Fruit fly (Drosophila melanogaster): ENCODE results near the gene CG11779.

The CG11779 gene

DNA sequence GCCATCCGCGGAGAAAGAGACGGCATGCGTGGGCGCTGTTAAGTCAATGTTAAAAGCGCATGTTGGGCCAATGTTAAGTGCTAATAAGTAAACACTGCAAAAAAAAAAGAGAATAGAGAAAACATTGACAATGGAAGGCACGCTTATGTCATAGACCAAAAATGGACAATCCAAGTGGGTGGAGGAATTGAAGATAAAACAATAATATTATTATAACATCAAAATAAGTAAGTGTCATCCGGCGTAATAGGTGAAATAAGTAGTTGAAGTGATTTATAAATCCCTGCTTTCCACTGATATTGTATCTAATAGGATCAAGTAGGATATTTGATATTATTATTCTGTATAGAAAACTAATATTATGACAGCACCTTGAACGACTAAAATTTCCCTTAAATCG lies 52.6 kb downstream of the CG11779 start (continued):
- TF ChIP-seq CG31388 (GFP tag; optimal IDR thresholded peaks at IDR 0.05) (no peak), Meics (GFP tag; optimal IDR thresholded peaks at IDR 0.05) (no peak), otp (GFP tag; IDR thresholded peaks at IDR 0.05) (peak; percentile 16; the same call in 1 of the 3 replicates), sna (GFP tag; IDR thresholded peaks at IDR 0.05; ENCODE audit: partially characterized antibody) (no peak), Max (GFP tag; optimal IDR thresholded peaks at IDR 0.05) (no peak), exex (tag; optimal IDR thresholded peaks at IDR 0.05) (no peak), Mrtf (GFP tag; IDR thresholded peaks at IDR 0.05) (no peak), trh (GFP tag; optimal IDR thresholded peaks at IDR 0.05) (no peak), sqz (GFP tag; optimal IDR thresholded peaks at IDR 0.05) (no peak), sim (GFP tag; IDR thresholded peaks at IDR 0.05) (no peak)

DNA sequence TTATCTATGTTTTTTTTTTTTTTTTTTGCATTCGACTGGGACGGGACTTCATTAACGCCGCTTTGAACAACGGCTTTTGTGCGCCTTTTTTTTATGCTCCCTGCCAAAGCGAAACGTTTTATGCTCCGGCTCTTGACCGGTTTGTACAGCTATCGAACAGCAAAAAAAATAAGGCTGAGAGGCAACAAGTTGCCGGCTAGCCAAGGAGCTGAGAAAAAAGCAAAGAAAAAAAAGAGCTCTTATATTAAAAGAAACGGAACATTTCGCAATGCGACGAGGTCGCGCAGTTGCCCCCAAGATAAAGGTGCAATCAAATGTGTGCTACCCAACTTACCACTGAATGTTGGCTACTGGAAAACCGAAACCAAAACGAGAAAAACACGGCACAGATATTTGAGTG lies 53.2 kb downstream of the CG11779 start:
- TF ChIP-seq Hmr (GFP tag; optimal IDR thresholded peaks at IDR 0.05) (no peak), her (GFP tag; optimal IDR thresholded peaks at IDR 0.05) (no peak), sqz (GFP tag; optimal IDR thresholded peaks at IDR 0.05) (peak; percentile 38), Antp (GFP tag; optimal IDR thresholded peaks at IDR 0.05) (no peak), Dp (GFP tag; optimal IDR thresholded peaks at IDR 0.05) (no peak), CG12104 (GFP tag; optimal IDR thresholded peaks at IDR 0.05) (no peak), CG7987 (GFP tag; optimal IDR thresholded peaks at IDR 0.05) (no peak), nom (GFP tag; optimal IDR thresholded peaks at IDR 0.05) (peak; percentile 52), HLH54F (GFP tag; optimal IDR thresholded peaks at IDR 0.05) (no peak), CG8944 (GFP tag; optimal IDR thresholded peaks at IDR 0.05) (no peak), CG6854 (GFP tag; optimal IDR thresholded peaks at IDR 0.05) (no peak), Camta (GFP tag; optimal IDR thresholded peaks at IDR 0.05) (no peak), Drgx (GFP tag; IDR thresholded peaks at IDR 0.05) (peak; percentile 11; the same call in 1 of the 2 replicates), CG11560 (tag; IDR thresholded peaks at IDR 0.05) (no peak), CG15696 (tag; optimal IDR thresholded peaks at IDR 0.05) (no peak), Tbp (GFP tag; optimal IDR thresholded peaks at IDR 0.05) (no peak), btn (GFP tag; optimal IDR thresholded peaks at IDR 0.05) (no peak), CG1529 (GFP tag; optimal IDR thresholded peaks at IDR 0.05) (no peak), Oli (tag; optimal IDR thresholded peaks at IDR 0.05) (no peak), lbe (GFP tag; optimal IDR thresholded peaks at IDR 0.05) (no peak), kay (GFP tag; optimal IDR thresholded peaks at IDR 0.05) (no peak), CG1647 (GFP tag; optimal IDR thresholded peaks at IDR 0.05) (no peak)

DNA sequence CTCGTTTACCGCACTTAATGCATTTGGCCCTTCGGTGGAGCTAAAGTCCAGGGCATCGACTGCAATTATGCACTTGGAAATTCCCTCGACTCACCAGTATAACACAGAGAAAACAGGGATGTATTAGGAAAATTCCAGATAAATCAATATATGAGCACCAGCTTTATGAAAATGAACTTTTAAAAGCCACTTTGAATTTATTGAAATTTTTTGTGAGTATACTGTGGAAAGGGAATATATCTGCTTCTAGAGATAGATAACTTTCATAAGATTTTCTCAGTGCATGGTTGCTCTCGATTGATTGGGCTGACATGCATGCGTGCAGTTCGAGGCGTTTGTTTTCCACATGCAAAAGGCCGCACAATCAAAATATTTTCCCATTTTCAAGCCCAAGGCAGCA lies 53.9 kb downstream of the CG11779 start:
- TF ChIP-seq CG9876 (GFP tag; optimal IDR thresholded peaks at IDR 0.05): no peak
- no peak for TF ChIP-seq CG9797 (GFP tag; optimal IDR thresholded peaks at IDR 0.05)
- peak; percentile 58 for TF ChIP-seq CG31441 (GFP tag; IDR thresholded peaks at IDR 0.05)
- no peak for TF ChIP-seq Myb (GFP tag; optimal IDR thresholded peaks at IDR 0.05)
- TF ChIP-seq CG11504 (tag; optimal IDR thresholded peaks at IDR 0.05): peak; percentile 60
- no peak for TF ChIP-seq twi (tag; optimal IDR thresholded peaks at IDR 0.05)
- TF ChIP-seq CG7963 (GFP tag; IDR thresholded peaks at IDR 0.05; ENCODE audit: partially characterized antibody): no peak
- no peak for TF ChIP-seq MBD-R2 (GFP tag; IDR thresholded peaks at IDR 0.05)
- TF ChIP-seq CG17912 (GFP tag; optimal IDR thresholded peaks at IDR 0.05): no peak
- no peak for TF ChIP-seq HmgD (GFP tag; optimal IDR thresholded peaks at IDR 0.05)
- TF ChIP-seq CG11456 (GFP tag; IDR thresholded peaks at IDR 0.05): no peak
- TF ChIP-seq CG34376 (GFP tag; optimal IDR thresholded peaks at IDR 0.05): no peak
- no peak for TF ChIP-seq tna (GFP tag; IDR thresholded peaks at IDR 0.05; ENCODE audit: partially characterized antibody)
- TF ChIP-seq ssp (GFP tag; IDR thresholded peaks at IDR 0.05): 0 out of 2 replicates have a peak, but pooled peaks have one; percentile 6
- no peak for TF ChIP-seq CG13296 (GFP tag; optimal IDR thresholded peaks at IDR 0.05)
- TF ChIP-seq CG3726 (GFP tag; IDR thresholded peaks at IDR 0.05): no peak
- TF ChIP-seq Oli (tag; optimal IDR thresholded peaks at IDR 0.05): peak; percentile 36
- no peak for TF ChIP-seq CG11093 (GFP tag; IDR thresholded peaks at IDR 0.05)
- peak; percentile 27 for TF ChIP-seq ewg (GFP tag; optimal IDR thresholded peaks at IDR 0.05)
- no peak for TF ChIP-seq sna (GFP tag; IDR thresholded peaks at IDR 0.05; ENCODE audit: partially characterized antibody)
- TF ChIP-seq MTF-1 (GFP tag; optimal IDR thresholded peaks at IDR 0.05; ENCODE audit: borderline replicate concordance): no peak
- no peak for TF ChIP-seq nau (GFP tag; optimal IDR thresholded peaks at IDR 0.05)

All from whole organism, embryonic.